Fruit fly (Drosophila melanogaster) whole organism, embryonic: ENCODE data around the gene CG14329.

Experiments used
- CG10321 ChIP-seq: fragments of 200-800 bp; sonication (Bioruptor generic); IDR thresholded peaks from 2 replicates; pipeline ENCODE4 v1.3.6; 2022; ENCODE audit warnings: missing biosample characterization, missing genetic modification characterization
- CG10366 ChIP-seq: fragments of 200-800 bp; sonication (Bioruptor generic); IDR thresholded peaks from 2 replicates; pipeline ENCODE4 v1.3.6; 2022; ENCODE audit warnings: missing biosample characterization, missing genetic modification characterization
- CG10979 ChIP-seq: fragments of 200-800 bp; sonication (Bioruptor generic); optimal IDR thresholded peaks from 2 replicates; lab custom pipeline; 2018; ENCODE audit warnings: missing biosample characterization, mild to moderate bottlenecking, missing genetic modification characterization, moderate library complexity
- CG12071 ChIP-seq: fragments of 200-800 bp; sonication (Bioruptor generic); optimal IDR thresholded peaks from 3 replicates; lab custom pipeline; 2018; ENCODE audit warnings: missing biosample characterization, mild to moderate bottlenecking, missing genetic modification characterization
- CG13624 ChIP-seq: fragments of 200-800 bp; sonication (Bioruptor generic); optimal IDR thresholded peaks from 2 replicates; lab custom pipeline; 2016; ENCODE audit warnings: missing biosample characterization, missing genetic modification characterization
- CG15073 ChIP-seq: fragments of 200-800 bp; sonication (Bioruptor generic); optimal IDR thresholded peaks from 2 replicates; lab custom pipeline; 2016; ENCODE audit warnings: missing biosample characterization, missing genetic modification characterization
- CG15696 ChIP-seq: fragments of 200-800 bp; sonication (Bioruptor generic); optimal IDR thresholded peaks from 2 replicates; lab custom pipeline; 2019; ENCODE audit warnings: missing biosample characterization, mild to moderate bottlenecking, missing genetic modification characterization, moderate library complexity
- CG17361 ChIP-seq: fragments of 200-800 bp; sonication (Bioruptor generic); IDR thresholded peaks from 3 replicates; pipeline ENCODE4 v1.3.6; 2022; ENCODE audit warnings: missing biosample characterization, missing genetic modification characterization
- CG18764 ChIP-seq: fragments of 200-800 bp; sonication (Bioruptor generic); optimal IDR thresholded peaks from 3 replicates; lab custom pipeline; 2016; ENCODE audit warnings: missing biosample characterization, missing genetic modification characterization
- CG34422 ChIP-seq: fragments of 200-800 bp; sonication (Bioruptor generic); IDR thresholded peaks from 3 replicates; pipeline ENCODE4 v1.3.6; 2022; ENCODE audit warnings: missing biosample characterization, missing genetic modification characterization
- CG3838 ChIP-seq: fragments of 200-800 bp; sonication (Bioruptor generic); optimal IDR thresholded peaks from 3 replicates; lab custom pipeline; 2016; ENCODE audit warnings: missing biosample characterization, missing genetic modification characterization
- CG4820 ChIP-seq: fragments of 200-800 bp; sonication (Bioruptor generic); optimal IDR thresholded peaks from 3 replicates; lab custom pipeline; 2016; ENCODE audit warnings: missing biosample characterization, missing genetic modification characterization
- CG6791 ChIP-seq: fragments of 200-800 bp; sonication (Bioruptor generic); IDR thresholded peaks from 3 replicates; pipeline ENCODE4 v1.3.6; 2022; ENCODE audit warnings: missing biosample characterization, missing genetic modification characterization; ENCODE audit not compliant: partially characterized antibody
- CG8089 ChIP-seq: fragments of 200-800 bp; sonication (Bioruptor generic); optimal IDR thresholded peaks from 3 replicates; lab custom pipeline; 2016; ENCODE audit warnings: missing biosample characterization, missing genetic modification characterization
- Dfd ChIP-seq, 2 experiments: fragments of >200 bp; optimal IDR thresholded peaks; 2 replicates each; lab custom pipeline; 2017; ENCODE audit warnings: missing biosample characterization in 2 of 2, missing genetic modification characterization in 2 of 2
- Dip2 ChIP-seq: fragments of 200-800 bp; sonication (Bioruptor generic); IDR thresholded peaks from 2 replicates; pipeline ENCODE4 v1.3.6; 2022; ENCODE audit warnings: missing biosample characterization, missing genetic modification characterization
- Fer2 ChIP-seq: fragments of 200-800 bp; sonication (Bioruptor generic); optimal IDR thresholded peaks from 2 replicates; lab custom pipeline; 2018; ENCODE audit warnings: missing biosample characterization, mild to moderate bottlenecking, missing genetic modification characterization, moderate library complexity
- GATAe ChIP-seq: fragments of 200-800 bp; sonication (Bioruptor generic); conservative IDR thresholded peaks from 2 replicates; pipeline ENCODE4 v1.3.6; 2022; ENCODE audit warnings: missing biosample characterization, missing genetic modification characterization
- Lhr ChIP-seq: fragments of 200-800 bp; sonication (Bioruptor generic); optimal IDR thresholded peaks from 3 replicates; lab custom pipeline; 2017; ENCODE audit warnings: mild to moderate bottlenecking, missing biosample characterization, missing genetic modification reagents, missing genetic modification characterization
- Meics ChIP-seq: fragments of 200-800 bp; sonication (Bioruptor generic); optimal IDR thresholded peaks from 2 replicates; lab custom pipeline; 2017; ENCODE audit warnings: missing biosample characterization, mild to moderate bottlenecking, missing genetic modification characterization
- Mes4 ChIP-seq: fragments of 200-800 bp; sonication (Bioruptor generic); optimal IDR thresholded peaks from 2 replicates; lab custom pipeline; 2016; ENCODE audit warnings: missing biosample characterization, missing genetic modification characterization
- Nf-YA ChIP-seq: fragments of 200-800 bp; sonication (Bioruptor generic); IDR thresholded peaks from 2 replicates; pipeline ENCODE4 v1.3.6; 2022; ENCODE audit warnings: missing biosample characterization, missing genetic modification characterization
- NfI ChIP-seq: fragments of 200-800 bp; sonication (Bioruptor generic); optimal IDR thresholded peaks from 3 replicates; lab custom pipeline; 2018; ENCODE audit warnings: missing biosample characterization, mild to moderate bottlenecking, missing genetic modification characterization, moderate library complexity
- Sox100B ChIP-seq: fragments of 200-800 bp; sonication (Bioruptor generic); optimal IDR thresholded peaks from 3 replicates; lab custom pipeline; 2018; ENCODE audit warnings: missing biosample characterization, mild to moderate bottlenecking, missing genetic modification characterization
- Xbp1 ChIP-seq: fragments of 200-800 bp; sonication (Bioruptor generic); optimal IDR thresholded peaks from 3 replicates; lab custom pipeline; 2016; ENCODE audit warnings: missing biosample characterization, mild to moderate bottlenecking, missing genetic modification characterization
- al ChIP-seq: fragments of 200-800 bp; sonication (Bioruptor generic); IDR thresholded peaks from 2 replicates; pipeline ENCODE4 v1.3.6; 2022; ENCODE audit warnings: missing biosample characterization, missing genetic modification characterization
- bsh ChIP-seq, 2 experiments: fragments of 200-800 bp; sonication (Bioruptor generic); optimal IDR thresholded peaks; 2 replicates each; lab custom pipeline; 2017 to 2018; ENCODE audit warnings: mild to moderate bottlenecking in 2 of 2, missing biosample characterization in 2 of 2, missing genetic modification characterization in 2 of 2, moderate library complexity in 1 of 2
- da ChIP-seq: fragments of 200-800 bp; sonication (Bioruptor generic); optimal IDR thresholded peaks from 2 replicates; lab custom pipeline; 2016; ENCODE audit warnings: missing biosample characterization, missing genetic modification characterization
- eve ChIP-seq, 2 experiments: fragments of >200 bp; optimal IDR thresholded peaks; 2 replicates each; lab custom pipeline; 2017; ENCODE audit warnings: missing biosample characterization in 2 of 2, missing genetic modification characterization in 2 of 2
- fd3F ChIP-seq: fragments of 200-800 bp; sonication (Bioruptor generic); optimal IDR thresholded peaks from 2 replicates; lab custom pipeline; 2018; ENCODE audit warnings: missing biosample characterization, mild to moderate bottlenecking, missing genetic modification characterization, moderate library complexity
- gfzf ChIP-seq: fragments of 200-800 bp; sonication (Bioruptor generic); optimal IDR thresholded peaks from 2 replicates; lab custom pipeline; 2016; ENCODE audit warnings: missing biosample characterization, mild to moderate bottlenecking, missing genetic modification characterization, moderate library complexity
- hbn ChIP-seq: fragments of 200-800 bp; sonication (Bioruptor generic); IDR thresholded peaks from 2 replicates; pipeline ENCODE4 v1.3.6; 2022; ENCODE audit warnings: missing biosample characterization, missing genetic modification characterization; ENCODE audit not compliant: partially characterized antibody
- ind ChIP-seq: fragments of 200-800 bp; sonication (Bioruptor generic); optimal IDR thresholded peaks from 3 replicates; lab custom pipeline; 2016; ENCODE audit warnings: missing biosample characterization, missing genetic modification characterization
- jigr1 ChIP-seq: fragments of 200-800 bp; sonication (Bioruptor generic); IDR thresholded peaks from 3 replicates; pipeline ENCODE4 v1.3.6; 2022; ENCODE audit warnings: missing biosample characterization, missing genetic modification characterization
- lbe ChIP-seq: fragments of 200-800 bp; sonication (Bioruptor generic); optimal IDR thresholded peaks from 2 replicates; lab custom pipeline; 2016; ENCODE audit warnings: missing biosample characterization, mild to moderate bottlenecking, missing genetic modification characterization
- mld ChIP-seq: fragments of 200-800 bp; sonication (Bioruptor generic); IDR thresholded peaks from 3 replicates; pipeline ENCODE4 v1.3.6; 2022; ENCODE audit warnings: missing biosample characterization, missing genetic modification characterization; ENCODE audit not compliant: partially characterized antibody
- nerfin-2 ChIP-seq: fragments of 200-800 bp; sonication (Bioruptor generic); IDR thresholded peaks from 2 replicates; pipeline ENCODE4 v1.3.6; 2022; ENCODE audit warnings: missing biosample characterization, missing genetic modification characterization; ENCODE audit not compliant: partially characterized antibody
- pfk ChIP-seq: fragments of 200-800 bp; sonication (Bioruptor generic); optimal IDR thresholded peaks from 2 replicates; lab custom pipeline; 2018; ENCODE audit warnings: missing biosample characterization, mild to moderate bottlenecking, missing genetic modification characterization, moderate library complexity
- pros ChIP-seq: fragments of 200-800 bp; sonication (Bioruptor generic); optimal IDR thresholded peaks from 3 replicates; lab custom pipeline; 2019; ENCODE audit warnings: missing biosample characterization, mild to moderate bottlenecking, missing genetic modification characterization, moderate library complexity
- pzg ChIP-seq: fragments of 200-800 bp; sonication (Bioruptor generic); optimal IDR thresholded peaks from 3 replicates; lab custom pipeline; 2018; ENCODE audit warnings: missing biosample characterization, mild to moderate bottlenecking, missing genetic modification characterization, moderate library complexity
- ranshi ChIP-seq: fragments of 200-800 bp; sonication (Bioruptor generic); IDR thresholded peaks from 2 replicates; pipeline ENCODE4 v1.3.6; 2022; ENCODE audit warnings: missing biosample characterization, missing genetic modification characterization
- ro ChIP-seq: fragments of 200-800 bp; sonication (Bioruptor generic); IDR thresholded peaks from 2 replicates; pipeline ENCODE4 v1.3.6; 2022; ENCODE audit warnings: missing biosample characterization, missing genetic modification characterization
- sens ChIP-seq: fragments of 200-800 bp; sonication (Bioruptor generic); peaks from one replicate; lab custom pipeline; 2016; ENCODE audit warnings: missing biosample characterization, missing genetic modification characterization
- ssp ChIP-seq: fragments of 200-800 bp; sonication (Bioruptor generic); IDR thresholded peaks from 2 replicates; pipeline ENCODE4 v1.3.6; 2022; ENCODE audit warnings: missing biosample characterization, missing genetic modification characterization
- stwl ChIP-seq: fragments of 200-800 bp; sonication (Bioruptor generic); optimal IDR thresholded peaks from 3 replicates; lab custom pipeline; 2018; ENCODE audit warnings: missing biosample characterization, mild to moderate bottlenecking, missing genetic modification characterization, moderate library complexity
- tup ChIP-seq: fragments of 200-800 bp; sonication (Bioruptor generic); optimal IDR thresholded peaks from 2 replicates; lab custom pipeline; 2016; ENCODE audit warnings: missing biosample characterization, mild to moderate bottlenecking, missing genetic modification characterization, moderate library complexity
- usp ChIP-seq: fragments of >200 bp; optimal IDR thresholded peaks from 2 replicates; lab custom pipeline; 2017; ENCODE audit warnings: missing biosample characterization, missing genetic modification characterization
- zen ChIP-seq: fragments of 200-800 bp; sonication (Bioruptor generic); optimal IDR thresholded peaks from 3 replicates; lab custom pipeline; 2018; ENCODE audit warnings: missing biosample characterization, mild to moderate bottlenecking, missing genetic modification characterization, moderate library complexity
- zfh2 ChIP-seq: fragments of 200-800 bp; sonication (Bioruptor generic); optimal IDR thresholded peaks from 2 replicates; lab custom pipeline; 2016; ENCODE audit warnings: missing biosample characterization, missing genetic modification characterization

CG14329 gene

DNA sequence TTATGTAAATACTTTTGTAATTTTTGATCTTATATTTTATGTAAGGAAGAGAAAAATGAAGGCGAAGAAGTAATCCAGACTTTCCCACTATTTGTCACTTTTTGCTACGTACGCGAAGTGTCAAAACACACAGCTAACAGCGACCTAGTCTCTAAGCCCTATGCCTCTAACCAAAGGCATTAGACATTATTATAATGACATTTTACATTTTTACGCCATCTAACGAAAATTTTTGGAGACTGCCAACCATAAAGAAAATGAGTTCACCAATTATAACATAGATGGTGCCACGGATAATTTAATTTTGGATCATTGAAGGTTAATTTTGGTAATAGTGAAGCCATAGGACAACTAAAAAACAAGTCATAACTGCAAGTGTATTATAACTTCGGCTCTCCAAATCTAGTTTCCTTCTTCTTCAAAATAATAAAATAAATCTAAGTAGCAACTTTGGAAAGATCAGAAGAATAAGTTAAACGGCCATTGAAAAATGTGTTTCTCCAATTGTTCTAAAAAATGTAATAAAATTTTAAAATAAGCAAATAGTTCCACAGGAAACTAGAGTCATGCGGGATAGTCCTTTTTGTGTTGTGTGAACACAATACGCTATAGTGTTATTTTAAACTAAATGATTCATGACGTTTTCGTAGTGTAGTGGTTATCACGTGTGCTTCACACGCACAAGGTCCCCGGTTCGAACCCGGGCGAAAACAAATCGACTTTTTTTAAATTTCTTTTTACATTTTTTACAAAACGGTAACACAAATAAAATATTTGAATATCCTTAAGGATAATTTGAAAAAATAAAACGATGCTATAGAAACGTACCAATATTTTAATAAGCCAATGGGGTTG, 8.2 kb downstream of the CG14329 start (continued):
- peak; percentile 96 for TF ChIP-seq Dip2 (GFP tag; lab: Robert Waterston, UW)
- TF ChIP-seq CG4820 (GFP tag; lab: Kevin White, UChicago): no peak
- no peak for TF ChIP-seq CG13624
- TF ChIP-seq stwl (tag; lab: Kevin White, UChicago): no peak
- peak; percentile 81 for TF ChIP-seq sens (GFP tag; lab: Kevin White, UChicago)
- peak; percentile 43 for TF ChIP-seq zen (tag; lab: Kevin White, UChicago)
- TF ChIP-seq pzg (GFP tag; lab: Kevin White, UChicago): no peak
- no peak for TF ChIP-seq pfk (GFP tag; lab: Kevin White, UChicago)
- TF ChIP-seq ind (GFP tag; lab: Kevin White, UChicago): peak; percentile 22
- no peak for TF ChIP-seq usp (GFP tag; lab: Kevin White, UChicago)
- TF ChIP-seq CG15073: no peak
- TF ChIP-seq Lhr (GFP tag; lab: Kevin White, UChicago): peak; percentile 26
- TF ChIP-seq da (GFP tag; lab: Kevin White, UChicago): no peak
- peak; percentile 2 for TF ChIP-seq gfzf
- peak; percentile 26 for TF ChIP-seq Sox100B (GFP tag; lab: Kevin White, UChicago)
- peak; percentile 20 for TF ChIP-seq CG15696 (tag; lab: Kevin White, UChicago)
- TF ChIP-seq Xbp1 (GFP tag; lab: Kevin White, UChicago): peak; percentile 48
- TF ChIP-seq al (GFP tag; lab: Robert Waterston, UW): no peak
- no peak; the same call in none of the 2 replicates for TF ChIP-seq hbn (GFP tag; lab: Robert Waterston, UW)
- peak; percentile 74 for TF ChIP-seq CG6791
- TF ChIP-seq lbe: no peak
- TF ChIP-seq ro (GFP tag; lab: Robert Waterston, UW): no peak
- TF ChIP-seq CG10321 (GFP tag; lab: Robert Waterston, UW): no peak
- TF ChIP-seq ranshi (GFP tag; lab: Robert Waterston, UW): no peak
- no peak for TF ChIP-seq Dfd (GFP tag; optimal IDR thresholded peaks at IDR 0.05; lab: Kevin White, UChicago)
- TF ChIP-seq tup (GFP tag; lab: Kevin White, UChicago): no peak
- TF ChIP-seq jigr1 (GFP tag; lab: Robert Waterston, UW): no peak
- TF ChIP-seq CG34422 (GFP tag; lab: Robert Waterston, UW): peak; percentile 24; the same call in 1 of the 3 replicates
- TF ChIP-seq zfh2: no peak
- TF ChIP-seq CG10366 (GFP tag; lab: Robert Waterston, UW): no peak
- TF ChIP-seq NfI: peak; percentile 13
- TF ChIP-seq pros: peak; percentile 82
- TF ChIP-seq fd3F (GFP tag; lab: Kevin White, UChicago): no peak
- no peak for TF ChIP-seq Nf-YA (GFP tag; lab: Robert Waterston, UW)
- no peak for TF ChIP-seq CG3838 (GFP tag; lab: Kevin White, UChicago)
- TF ChIP-seq CG12071 (GFP tag; lab: Kevin White, UChicago): no peak
- TF ChIP-seq Meics (GFP tag; lab: Kevin White, UChicago): no peak
- TF ChIP-seq CG8089 (GFP tag; lab: Kevin White, UChicago): peak; percentile 9
- no peak; the same call in 1 of the 2 replicates for TF ChIP-seq nerfin-2 (GFP tag; lab: Robert Waterston, UW)
- peak in 1 of 2 experiments; percentile 55 for TF ChIP-seq eve (GFP tag; optimal IDR thresholded peaks at IDR 0.05; lab: Kevin White, UChicago)
- TF ChIP-seq Mes4 (GFP tag; lab: Kevin White, UChicago): no peak
- TF ChIP-seq CG10979: peak; percentile 65
- TF ChIP-seq ssp (GFP tag; lab: Robert Waterston, UW): no peak
- TF ChIP-seq GATAe (GFP tag; lab: Robert Waterston, UW): no peak
- no peak for TF ChIP-seq CG17361 (GFP tag; lab: Robert Waterston, UW)
- no peak for TF ChIP-seq Fer2 (tag; lab: Kevin White, UChicago)
- no peak; the same call in 1 of the 3 replicates for TF ChIP-seq mld (GFP tag; lab: Robert Waterston, UW)
- no peak for TF ChIP-seq bsh (GFP tag; optimal IDR thresholded peaks at IDR 0.05; lab: Kevin White, UChicago)
- no peak for TF ChIP-seq CG18764 (GFP tag; lab: Kevin White, UChicago)
